Worm (Caenorhabditis elegans) whole organism, midembryonic: ENCODE measurements around the gene T11F9.10.

Experiments used
- T22C8.4 ChIP-seq: fragments of 200-800 bp; sonication (Bioruptor generic); IDR thresholded peaks from 2 replicates; pipeline ENCODE4 v1.3.6; 2022; ENCODE audit warnings: missing genetic modification characterization, missing compliant biosample characterization
- cog-1 ChIP-seq: sonication (generic microtip); optimal IDR thresholded peaks from 2 replicates; lab custom pipeline; 2016; ENCODE audit warnings: missing genetic modification characterization, missing compliant biosample characterization
- flt-1 ChIP-seq: fragments of 200-800 bp; sonication (Bioruptor generic); IDR thresholded peaks from 2 replicates; pipeline ENCODE4 v1.3.6; 2022; ENCODE audit warnings: missing genetic modification characterization, missing compliant biosample characterization
- klf-2 ChIP-seq: fragments of 200-800 bp; sonication (Bioruptor generic); conservative IDR thresholded peaks from 2 replicates; pipeline ENCODE4 v1.3.6; 2022; ENCODE audit warnings: missing genetic modification reagents, missing genetic modification characterization, missing compliant biosample characterization
- med-1 ChIP-seq: sonication (generic microtip); optimal IDR thresholded peaks from 2 replicates; lab custom pipeline; 2017; ENCODE audit warnings: missing genetic modification characterization, mild to moderate bottlenecking, missing compliant biosample characterization, antibody characterized with exemption, missing genetic modification reagents; ENCODE audit not compliant: insufficient read depth
- tab-1 ChIP-seq: fragments of 200-800 bp; sonication (Bioruptor generic); IDR thresholded peaks from 2 replicates; pipeline ENCODE4 v1.3.6; 2022; ENCODE audit warnings: missing genetic modification characterization, missing compliant biosample characterization

DNA sequence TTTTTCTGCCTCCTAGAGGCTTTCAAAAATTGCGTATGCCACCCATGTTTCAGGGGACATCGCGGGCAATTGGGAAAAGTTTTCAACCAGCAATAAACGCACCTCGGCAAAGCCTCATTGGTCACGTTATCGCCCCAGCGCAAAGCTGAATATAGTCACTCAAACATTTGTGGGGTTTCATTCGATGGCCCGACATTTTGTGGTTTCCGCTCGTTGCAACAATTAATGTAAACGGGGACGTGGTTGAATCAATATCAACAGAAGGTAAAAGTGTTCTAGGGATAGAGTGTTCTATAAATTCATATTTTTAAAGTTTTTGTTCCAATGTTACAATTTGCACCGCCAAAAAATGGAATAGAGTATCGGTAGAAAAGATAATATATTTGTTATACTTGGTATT, 1.5 kb downstream of the T11F9.10 start:
- TF ChIP-seq T22C8.4 (GFP tag; lab: Robert Waterston, UW) (no peak), med-1 (GFP tag; lab: Kevin White, UChicago) (no peak), cog-1 (tag; lab: Kevin White, UChicago) (no peak), tab-1 (GFP tag; lab: Robert Waterston, UW) (no peak), klf-2 (GFP tag; lab: Robert Waterston, UW) (no peak), flt-1 (no peak)
